Fruit fly (Drosophila melanogaster) whole organism, embryonic: ENCODE data around the gene fz.

Experiments
- B-H1 ChIP-seq: fragments of 200-800 bp; sonication (Bioruptor generic); IDR thresholded peaks from 3 replicates; pipeline ENCODE4 v1.3.6; 2022; ENCODE audit warnings: missing biosample characterization, missing genetic modification characterization
- Bgb ChIP-seq: fragments of 200-800 bp; sonication (Bioruptor generic); IDR thresholded peaks from 2 replicates; pipeline ENCODE4 v1.3.6; 2022; ENCODE audit warnings: missing biosample characterization, missing genetic modification characterization; ENCODE audit not compliant: partially characterized antibody
- CG10366 ChIP-seq: fragments of 200-800 bp; sonication (Bioruptor generic); IDR thresholded peaks from 2 replicates; pipeline ENCODE4 v1.3.6; 2022; ENCODE audit warnings: missing biosample characterization, missing genetic modification characterization
- CG13296 ChIP-seq: fragments of 200-800 bp; sonication (Bioruptor generic); optimal IDR thresholded peaks from 3 replicates; lab custom pipeline; 2018; ENCODE audit warnings: missing biosample characterization, mild to moderate bottlenecking, missing genetic modification characterization
- CG14710 ChIP-seq: fragments of 200-800 bp; sonication (Bioruptor generic); optimal IDR thresholded peaks from 3 replicates; lab custom pipeline; 2019; ENCODE audit warnings: missing biosample characterization, mild to moderate bottlenecking, missing genetic modification characterization, moderate library complexity
- CG1603 ChIP-seq: fragments of 200-800 bp; sonication (Bioruptor generic); optimal IDR thresholded peaks from 2 replicates; lab custom pipeline; 2019; ENCODE audit warnings: missing biosample characterization, mild to moderate bottlenecking, missing genetic modification characterization, moderate library complexity
- CG1792 ChIP-seq: fragments of 200-800 bp; sonication (Bioruptor generic); optimal IDR thresholded peaks from 2 replicates; lab custom pipeline; 2016; ENCODE audit warnings: missing biosample characterization, missing genetic modification characterization
- CG18476 ChIP-seq: fragments of 200-800 bp; sonication (Bioruptor generic); optimal IDR thresholded peaks from 2 replicates; lab custom pipeline; 2016; ENCODE audit warnings: missing biosample characterization, mild to moderate bottlenecking, missing genetic modification characterization
- CG2129 ChIP-seq: fragments of 200-800 bp; sonication (Bioruptor generic); IDR thresholded peaks from 2 replicates; pipeline ENCODE4 v1.3.6; 2022; ENCODE audit warnings: missing biosample characterization, missing genetic modification characterization; ENCODE audit not compliant: partially characterized antibody
- CG2875 ChIP-seq: fragments of 200-800 bp; sonication (Bioruptor generic); optimal IDR thresholded peaks from 2 replicates; lab custom pipeline; 2017; ENCODE audit warnings: missing biosample characterization, mild to moderate bottlenecking, missing genetic modification characterization, missing genetic modification reagents
- CG3163 ChIP-seq: fragments of 200-800 bp; sonication (Bioruptor generic); optimal IDR thresholded peaks from 3 replicates; lab custom pipeline; 2016; ENCODE audit warnings: missing biosample characterization, missing genetic modification characterization
- CG32772 ChIP-seq: fragments of 200-800 bp; sonication (Bioruptor generic); IDR thresholded peaks from 2 replicates; pipeline ENCODE4 v1.3.6; 2022; ENCODE audit warnings: missing biosample characterization, missing genetic modification characterization
- CG33557 ChIP-seq: fragments of 200-800 bp; sonication (Bioruptor generic); optimal IDR thresholded peaks from 2 replicates; lab custom pipeline; 2019; ENCODE audit warnings: missing biosample characterization, mild to moderate bottlenecking, missing genetic modification characterization, moderate library complexity
- CG6272 ChIP-seq: fragments of 200-800 bp; sonication (Bioruptor generic); IDR thresholded peaks from 2 replicates; pipeline ENCODE4 v1.3.6; 2022; ENCODE audit warnings: missing biosample characterization, missing genetic modification characterization
- CG6654 ChIP-seq: fragments of 200-800 bp; sonication (Bioruptor generic); optimal IDR thresholded peaks from 2 replicates; lab custom pipeline; 2017; ENCODE audit warnings: missing biosample characterization, mild to moderate bottlenecking, missing genetic modification characterization
- CG6813 ChIP-seq: fragments of 200-800 bp; sonication (Bioruptor generic); optimal IDR thresholded peaks from 2 replicates; lab custom pipeline; 2017; ENCODE audit warnings: missing biosample characterization, missing genetic modification characterization, mild to moderate bottlenecking, moderate library complexity, missing genetic modification reagents
- CG7357 ChIP-seq: fragments of 200-800 bp; sonication (Bioruptor generic); IDR thresholded peaks from 3 replicates; pipeline ENCODE4 v1.3.6; 2022; ENCODE audit warnings: missing biosample characterization, missing genetic modification characterization
- CG8281 ChIP-seq: fragments of 200-800 bp; sonication (Bioruptor generic); optimal IDR thresholded peaks from 2 replicates; lab custom pipeline; 2018; ENCODE audit warnings: missing biosample characterization, mild to moderate bottlenecking, missing genetic modification characterization, moderate library complexity
- CG8924 ChIP-seq: fragments of 200-800 bp; optimal IDR thresholded peaks from 3 replicates; lab custom pipeline; 2019; ENCODE audit warnings: missing biosample characterization, mild to moderate bottlenecking, missing genetic modification characterization, moderate library complexity
- CHES-1-like ChIP-seq: fragments of 200-800 bp; sonication (Bioruptor generic); optimal IDR thresholded peaks from 2 replicates; lab custom pipeline; 2016; ENCODE audit warnings: missing biosample characterization, missing genetic modification characterization
- Dfd ChIP-seq, 2 experiments: fragments of >200 bp; optimal IDR thresholded peaks; 2 replicates each; lab custom pipeline; 2017; ENCODE audit warnings: missing biosample characterization in 2 of 2, missing genetic modification characterization in 2 of 2
- Drgx ChIP-seq: fragments of 200-800 bp; sonication (Bioruptor generic); IDR thresholded peaks from 2 replicates; pipeline ENCODE4 v1.3.6; 2022; ENCODE audit warnings: missing biosample characterization, missing genetic modification characterization
- Gug ChIP-seq: fragments of 200-800 bp; sonication (Bioruptor generic); IDR thresholded peaks from 4 replicates; pipeline ENCODE4 v1.3.6; 2022; ENCODE audit warnings: missing biosample characterization, missing genetic modification characterization
- HLH3B ChIP-seq: fragments of 200-800 bp; sonication (Bioruptor generic); IDR thresholded peaks from 2 replicates; pipeline ENCODE4 v1.3.6; 2022; ENCODE audit warnings: missing biosample characterization, missing genetic modification characterization
- HLH54F ChIP-seq: fragments of 200-800 bp; sonication (Bioruptor generic); optimal IDR thresholded peaks from 3 replicates; lab custom pipeline; 2016; ENCODE audit warnings: missing biosample characterization, missing genetic modification characterization
- HLHmδ ChIP-seq: fragments of 200-800 bp; sonication (Bioruptor generic); optimal IDR thresholded peaks from 2 replicates; lab custom pipeline; 2018; ENCODE audit warnings: missing biosample characterization, mild to moderate bottlenecking, missing genetic modification characterization, moderate library complexity
- Mad ChIP-seq: fragments of 200-800 bp; sonication (Bioruptor generic); optimal IDR thresholded peaks from 2 replicates; lab custom pipeline; 2016; ENCODE audit warnings: missing biosample characterization, missing genetic modification characterization
- Rx ChIP-seq: fragments of 200-800 bp; sonication (Bioruptor generic); IDR thresholded peaks from 2 replicates; pipeline ENCODE4 v1.3.6; 2022; ENCODE audit warnings: missing biosample characterization, missing genetic modification characterization
- al ChIP-seq: fragments of 200-800 bp; sonication (Bioruptor generic); IDR thresholded peaks from 2 replicates; pipeline ENCODE4 v1.3.6; 2022; ENCODE audit warnings: missing biosample characterization, missing genetic modification characterization
- ara ChIP-seq: fragments of 200-800 bp; sonication (Bioruptor generic); IDR thresholded peaks from 2 replicates; pipeline ENCODE4 v1.3.6; 2022; ENCODE audit warnings: missing biosample characterization, missing genetic modification characterization
- az2 ChIP-seq: fragments of 200-800 bp; sonication (Bioruptor generic); optimal IDR thresholded peaks from 3 replicates; lab custom pipeline; 2016; ENCODE audit warnings: missing biosample characterization, missing genetic modification characterization
- crp ChIP-seq, 2 experiments: fragments of 200-800 bp; sonication (Bioruptor generic); optimal IDR thresholded peaks; 2 replicates in 1 of 2; 3 replicates in 1 of 2; lab custom pipeline; 2017; ENCODE audit warnings: missing biosample characterization in 2 of 2, missing genetic modification characterization in 2 of 2, mild to moderate bottlenecking in 1 of 2, moderate library complexity in 1 of 2
- da ChIP-seq: fragments of 200-800 bp; sonication (Bioruptor generic); optimal IDR thresholded peaks from 2 replicates; lab custom pipeline; 2016; ENCODE audit warnings: missing biosample characterization, missing genetic modification characterization
- danr ChIP-seq: fragments of 200-800 bp; sonication (Bioruptor generic); IDR thresholded peaks from 2 replicates; pipeline ENCODE4 v1.3.6; 2022; ENCODE audit warnings: missing biosample characterization, missing genetic modification characterization
- dimm ChIP-seq: fragments of 200-800 bp; sonication (Bioruptor generic); IDR thresholded peaks from 2 replicates; pipeline ENCODE4 v1.3.6; 2022; ENCODE audit warnings: missing biosample characterization, missing genetic modification characterization
- eyg ChIP-seq: fragments of 200-800 bp; sonication (Bioruptor generic); optimal IDR thresholded peaks from 3 replicates; lab custom pipeline; 2016; ENCODE audit warnings: missing biosample characterization, missing genetic modification characterization
- gce ChIP-seq: fragments of 200-800 bp; sonication (Bioruptor generic); IDR thresholded peaks from 3 replicates; pipeline ENCODE4 v1.3.6; 2022; ENCODE audit warnings: missing biosample characterization, missing genetic modification characterization
- gt ChIP-seq: fragments of 200-800 bp; sonication (Bioruptor generic); IDR thresholded peaks from 2 replicates; pipeline ENCODE4 v1.3.6; 2022; ENCODE audit warnings: missing biosample characterization, missing genetic modification characterization
- kay ChIP-seq: fragments of 200-800 bp; sonication (Bioruptor generic); optimal IDR thresholded peaks from 2 replicates; lab custom pipeline; 2016; ENCODE audit warnings: missing biosample characterization, missing genetic modification characterization
- knrl ChIP-seq: fragments of 200-800 bp; sonication (Bioruptor generic); IDR thresholded peaks from 3 replicates; pipeline ENCODE4 v1.3.6; 2022; ENCODE audit warnings: missing biosample characterization, missing genetic modification characterization; ENCODE audit not compliant: partially characterized antibody
- p53 ChIP-seq: fragments of 200-800 bp; sonication (Bioruptor generic); optimal IDR thresholded peaks from 2 replicates; lab custom pipeline; 2016; ENCODE audit warnings: missing biosample characterization, missing genetic modification characterization
- pan ChIP-seq, 4 experiments: fragments of >200 bp in 3 of 4; fragments of 200-800 bp in 1 of 4; sonication (Bioruptor generic) in 1 of 4; optimal IDR thresholded peaks in 3 of 4; IDR thresholded peaks in 1 of 4; 2 replicates each; pipeline versions ENCODE4 v1.3.6 to Lab custom; 2017 to 2022; ENCODE audit warnings: missing biosample characterization in 2 of 4, missing genetic modification characterization in 2 of 4, mixed read lengths in 1 of 4
- pita ChIP-seq: fragments of 200-800 bp; sonication (Bioruptor generic); optimal IDR thresholded peaks from 2 replicates; lab custom pipeline; 2017; ENCODE audit warnings: missing biosample characterization, mild to moderate bottlenecking, missing genetic modification characterization
- ro ChIP-seq: fragments of 200-800 bp; sonication (Bioruptor generic); IDR thresholded peaks from 2 replicates; pipeline ENCODE4 v1.3.6; 2022; ENCODE audit warnings: missing biosample characterization, missing genetic modification characterization
- salm ChIP-seq: fragments of 200-800 bp; sonication (Bioruptor generic); optimal IDR thresholded peaks from 2 replicates; lab custom pipeline; 2018; ENCODE audit warnings: missing biosample characterization, mild to moderate bottlenecking, missing genetic modification characterization
- sna ChIP-seq: fragments of 200-800 bp; sonication (Bioruptor generic); IDR thresholded peaks from 2 replicates; pipeline ENCODE4 v1.3.6; 2022; ENCODE audit warnings: missing biosample characterization, missing genetic modification characterization; ENCODE audit not compliant: partially characterized antibody
- so ChIP-seq: fragments of 200-800 bp; sonication (Bioruptor generic); IDR thresholded peaks from 3 replicates; pipeline ENCODE4 v1.3.6; 2022; ENCODE audit warnings: missing biosample characterization, missing genetic modification characterization
- sob ChIP-seq: fragments of 200-800 bp; sonication (Bioruptor generic); IDR thresholded peaks from 2 replicates; pipeline ENCODE4 v1.3.6; 2022; ENCODE audit warnings: missing biosample characterization, missing genetic modification characterization
- tap ChIP-seq: fragments of 200-800 bp; optimal IDR thresholded peaks from 3 replicates; lab custom pipeline; 2019; ENCODE audit warnings: missing biosample characterization, mild to moderate bottlenecking, missing genetic modification characterization, moderate library complexity
- z ChIP-seq: fragments of 200-800 bp; sonication (Bioruptor generic); IDR thresholded peaks from 3 replicates; pipeline ENCODE4 v1.3.6; 2022; ENCODE audit warnings: missing biosample characterization, missing genetic modification characterization
- zen ChIP-seq: fragments of 200-800 bp; sonication (Bioruptor generic); optimal IDR thresholded peaks from 3 replicates; lab custom pipeline; 2018; ENCODE audit warnings: missing biosample characterization, mild to moderate bottlenecking, missing genetic modification characterization, moderate library complexity

The fz gene

DNA sequence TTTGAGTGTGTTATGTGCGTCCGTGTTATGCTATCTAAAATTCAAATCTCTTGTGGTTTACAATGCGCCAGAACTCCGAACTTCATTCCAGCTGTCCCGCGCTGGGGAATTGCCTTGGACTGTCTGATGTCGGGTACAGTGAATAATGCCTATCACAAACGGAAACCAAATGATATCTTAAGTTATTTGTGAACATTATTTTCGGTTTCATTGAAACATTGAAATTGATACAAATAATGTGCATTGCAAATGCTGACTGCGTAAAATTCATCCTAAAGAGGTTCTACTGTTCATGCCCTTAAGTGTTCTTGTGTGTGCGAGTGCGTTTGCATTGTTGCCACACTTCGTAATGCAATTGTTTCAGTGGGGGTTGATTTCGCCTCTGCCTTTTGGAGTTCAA, 29.7 kb downstream of the fz start (continued):
- peak; percentile 95 for TF ChIP-seq tap (tag; lab: Kevin White, UChicago)
- peak; percentile 97 for TF ChIP-seq gce (GFP tag; lab: Robert Waterston, UW)
- peak; percentile 84 for TF ChIP-seq z (GFP tag; lab: Robert Waterston, UW)
- TF ChIP-seq da, result peak; percentile 88
- TF ChIP-seq CG1792 (GFP tag; lab: Kevin White, UChicago), result peak; percentile 91
- no peak for TF ChIP-seq CG2129
- TF ChIP-seq CG10366, result peak; percentile 94
- TF ChIP-seq CG8924 (tag; lab: Kevin White, UChicago), result peak; percentile 97
- TF ChIP-seq dimm, result peak; percentile 89
- TF ChIP-seq sna, result no peak
- TF ChIP-seq CG6272 (GFP tag; lab: Robert Waterston, UW), result peak; percentile 83
- TF ChIP-seq CG6654 (GFP tag; lab: Kevin White, UChicago), result peak; percentile 76
- TF ChIP-seq CG14710 (tag; lab: Kevin White, UChicago), result peak; percentile 97
- peak; percentile 68 for TF ChIP-seq CG13296 (GFP tag; lab: Kevin White, UChicago)
- TF ChIP-seq p53, result peak; percentile 92
- peak; percentile 22 for TF ChIP-seq HLHmδ (GFP tag; lab: Kevin White, UChicago)
- TF ChIP-seq Gug (GFP tag; lab: Robert Waterston, UW), result peak; percentile 93
- peak; percentile 86 for TF ChIP-seq ro (GFP tag; lab: Robert Waterston, UW)
- peak; percentile 92 for TF ChIP-seq so (GFP tag; lab: Robert Waterston, UW)
- TF ChIP-seq eyg, result peak; percentile 83
- TF ChIP-seq al (GFP tag; lab: Robert Waterston, UW), result peak; percentile 27; the same call in 1 of the 2 replicates
- no peak for TF ChIP-seq pan (optimal IDR thresholded peaks at IDR 0.05; lab: Kevin White, UChicago)
- TF ChIP-seq pan (GFP tag; optimal IDR thresholded peaks at IDR 0.05 in 1 of 2, IDR thresholded peaks at IDR 0.05 in 1 of 2), result peak in 1 of 2 experiments; percentile 95
- peak; percentile 87 for TF ChIP-seq CG7357 (GFP tag; lab: Robert Waterston, UW)
- TF ChIP-seq crp (GFP tag; optimal IDR thresholded peaks at IDR 0.05; lab: Kevin White, UChicago), result peak; percentile 5 to 51
- TF ChIP-seq pita (GFP tag; lab: Kevin White, UChicago), result no peak
- TF ChIP-seq danr, result peak; percentile 85
- no peak for TF ChIP-seq knrl
- peak; percentile 84 for TF ChIP-seq salm (tag; lab: Kevin White, UChicago)
- TF ChIP-seq kay (GFP tag; lab: Kevin White, UChicago), result peak; percentile 91
- peak; percentile 85 for TF ChIP-seq Mad (GFP tag; lab: Kevin White, UChicago)
- TF ChIP-seq CG18476 (GFP tag; lab: Kevin White, UChicago), result peak; percentile 87
- peak; percentile 82 for TF ChIP-seq B-H1 (GFP tag; lab: Robert Waterston, UW)
- peak; percentile 87 for TF ChIP-seq sob (GFP tag; lab: Robert Waterston, UW)
- peak; percentile 93 for TF ChIP-seq HLH3B (GFP tag; lab: Robert Waterston, UW)
- TF ChIP-seq CG32772, result peak; percentile 95
- no peak for TF ChIP-seq Dfd (GFP tag; optimal IDR thresholded peaks at IDR 0.05; lab: Kevin White, UChicago)
- peak; percentile 75 for TF ChIP-seq CG8281 (tag; lab: Kevin White, UChicago)
- TF ChIP-seq HLH54F (GFP tag; lab: Kevin White, UChicago), result peak; percentile 85
- TF ChIP-seq az2, result peak; percentile 97
- TF ChIP-seq CG2875 (GFP tag; lab: Kevin White, UChicago), result peak; percentile 93
- peak; percentile 99 for TF ChIP-seq CG33557 (GFP tag; lab: Kevin White, UChicago)
- no peak for TF ChIP-seq Bgb (GFP tag; lab: Robert Waterston, UW)
- TF ChIP-seq CG6813 (GFP tag; lab: Kevin White, UChicago), result peak; percentile 94
- TF ChIP-seq zen, result peak; percentile 97
- TF ChIP-seq Drgx (GFP tag; lab: Robert Waterston, UW), result peak; percentile 78
- peak; percentile 90 for TF ChIP-seq Rx (GFP tag; lab: Robert Waterston, UW)
- peak; percentile 98 for TF ChIP-seq CG1603
- TF ChIP-seq gt (GFP tag; lab: Robert Waterston, UW), result peak; percentile 94
- TF ChIP-seq CG3163 (GFP tag; lab: Kevin White, UChicago), result peak; percentile 81
- peak; percentile 94 for TF ChIP-seq CHES-1-like (GFP tag; lab: Kevin White, UChicago)
- peak; percentile 98 for TF ChIP-seq ara (GFP tag; lab: Robert Waterston, UW)
